Fruit fly (Drosophila melanogaster) whole organism, prepupa: Measurements from ENCODE around the gene Or74a.

Source experiments
- CG11294 ChIP-seq: fragments of 200-800 bp; sonication (Bioruptor generic); IDR thresholded peaks from 2 replicates; pipeline ENCODE4 v1.3.6; 2022; ENCODE audit warnings: missing biosample characterization, missing genetic modification characterization
- CG16779 ChIP-seq: fragments of 200-800 bp; sonication (Bioruptor generic); optimal IDR thresholded peaks from 3 replicates; lab custom pipeline; 2017; ENCODE audit warnings: missing biosample characterization, mild to moderate bottlenecking, missing genetic modification characterization
- CG3032 ChIP-seq: fragments of 200-800 bp; optimal IDR thresholded peaks from 2 replicates; lab custom pipeline; 2019; ENCODE audit warnings: missing biosample characterization, mild to moderate bottlenecking, missing genetic modification characterization, moderate library complexity
- Eip78C ChIP-seq: fragments of 200-800 bp; sonication (Bioruptor generic); peaks from one replicate; lab custom pipeline; 2016; ENCODE audit warnings: missing biosample characterization, missing genetic modification characterization
- Lpt ChIP-seq: fragments of 200-800 bp; sonication (Bioruptor generic); optimal IDR thresholded peaks from 3 replicates; lab custom pipeline; 2016; ENCODE audit warnings: missing biosample characterization, missing genetic modification characterization
- fkh ChIP-seq: fragments of 200-800 bp; sonication (Bioruptor generic); optimal IDR thresholded peaks from 3 replicates; lab custom pipeline; 2017; ENCODE audit warnings: missing biosample characterization, mild to moderate bottlenecking, missing genetic modification characterization, moderate library complexity
- spab ChIP-seq: fragments of 200-800 bp; sonication (Bioruptor generic); optimal IDR thresholded peaks from 2 replicates; lab custom pipeline; 2017; ENCODE audit warnings: missing biosample characterization, mild to moderate bottlenecking, missing genetic modification characterization, missing genetic modification reagents

DNA sequence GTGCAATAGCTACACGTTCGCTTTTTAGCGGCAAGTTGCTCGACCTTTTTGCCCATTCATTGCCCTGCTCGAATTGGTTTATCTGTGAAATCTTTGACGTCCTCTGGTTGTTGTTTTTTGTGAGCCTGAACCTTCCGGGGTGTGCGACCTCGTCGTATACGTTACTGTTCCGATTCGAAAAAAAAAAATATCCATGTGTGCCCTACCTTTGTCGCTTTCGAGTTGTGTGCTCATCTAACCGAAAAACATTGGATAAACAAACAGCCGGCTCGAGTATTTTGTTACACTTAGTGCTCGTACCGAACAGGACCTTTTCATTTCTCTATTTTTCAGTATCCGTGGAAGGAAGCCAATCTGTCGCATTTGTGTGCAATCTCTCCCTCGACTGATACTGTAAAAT is 35.1 kb upstream of the Or74a start:
- TF ChIP-seq CG11294 (GFP tag; lab: Robert Waterston, UW), result no peak
- TF ChIP-seq CG3032, result no peak
- TF ChIP-seq Lpt (GFP tag; lab: Kevin White, UChicago), result no peak
- no peak for TF ChIP-seq spab (GFP tag; lab: Kevin White, UChicago)
- TF ChIP-seq fkh (GFP tag; lab: Kevin White, UChicago), result no peak
- no peak for TF ChIP-seq CG16779 (tag; lab: Kevin White, UChicago)
- no peak for TF ChIP-seq Eip78C (GFP tag; lab: Kevin White, UChicago)
